Worm (Caenorhabditis elegans): Measurements from ENCODE around the gene srd-2.

DNA sequence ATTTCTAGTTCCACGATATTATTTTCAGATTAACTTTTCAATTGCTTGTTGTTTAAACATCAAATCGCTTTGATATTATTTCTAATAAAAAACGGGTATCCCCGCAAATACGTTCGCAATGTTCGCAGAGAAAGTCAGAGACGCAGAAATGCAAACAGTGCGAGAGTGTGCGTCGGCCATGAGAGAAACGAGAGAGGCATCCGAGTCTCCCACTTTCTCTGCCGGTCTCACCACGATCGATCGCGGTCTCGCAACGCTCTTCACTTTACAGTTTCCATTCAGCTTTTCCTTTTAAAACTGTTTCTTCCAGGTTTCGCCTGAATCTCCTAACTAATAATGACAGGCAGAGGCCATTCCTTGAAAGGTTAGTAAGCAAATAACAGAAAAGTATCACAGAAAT, 13.4 kb downstream of the srd-2 start, which contains the start of gene F33H1.4:
- TF ChIP-seq pqm-1 (tag; optimal IDR thresholded peaks at IDR 0.05) (no peak), ceh-45 (GFP tag; IDR thresholded peaks at IDR 0.05) (no peak), dmd-4 (tag; optimal IDR thresholded peaks at IDR 0.05; ENCODE audit: borderline replicate concordance) (no peak), npax-4 (tag; optimal IDR thresholded peaks at IDR 0.05) (no peak), ttx-3 (tag; optimal IDR thresholded peaks at IDR 0.05) (no peak)
